Fruit fly (Drosophila melanogaster) whole organism, embryonic: Measurements from ENCODE around the gene CG15356.
A peak's percentile ranks its signal among the peaks of the same experiment; 100 is the strongest.

Experiments
- Ada2b ChIP-seq: fragments of 200-800 bp; sonication (Bioruptor generic); IDR thresholded peaks from 2 replicates; pipeline ENCODE4 v1.3.6; 2022; ENCODE audit warnings: missing biosample characterization, missing genetic modification characterization
- Atf3 ChIP-seq: fragments of 200-800 bp; sonication (Bioruptor generic); optimal IDR thresholded peaks from 3 replicates; lab custom pipeline; 2016; ENCODE audit warnings: missing biosample characterization, missing genetic modification characterization
- CG11247 ChIP-seq: fragments of 200-800 bp; sonication (Bioruptor generic); IDR thresholded peaks from 2 replicates; pipeline ENCODE4 v1.3.6; 2022; ENCODE audit warnings: missing biosample characterization, missing genetic modification characterization
- CG12104 ChIP-seq: fragments of 200-800 bp; sonication (Bioruptor generic); optimal IDR thresholded peaks from 3 replicates; lab custom pipeline; 2016; ENCODE audit warnings: missing biosample characterization, missing genetic modification characterization
- CG13287 ChIP-seq: fragments of 200-800 bp; sonication (Bioruptor generic); IDR thresholded peaks from 2 replicates; pipeline ENCODE4 v1.3.6; 2022; ENCODE audit warnings: missing biosample characterization, missing genetic modification characterization; ENCODE audit not compliant: partially characterized antibody
- CG13775 ChIP-seq: fragments of 200-800 bp; sonication (Bioruptor generic); optimal IDR thresholded peaks from 3 replicates; lab custom pipeline; 2017; ENCODE audit warnings: missing biosample characterization, mild to moderate bottlenecking, missing genetic modification characterization
- CG15696 ChIP-seq: fragments of 200-800 bp; sonication (Bioruptor generic); optimal IDR thresholded peaks from 2 replicates; lab custom pipeline; 2019; ENCODE audit warnings: missing biosample characterization, mild to moderate bottlenecking, missing genetic modification characterization, moderate library complexity
- CG16779 ChIP-seq: fragments of 200-800 bp; sonication (Bioruptor generic); IDR thresholded peaks from 2 replicates; pipeline ENCODE4 v1.3.6; 2022; ENCODE audit warnings: missing biosample characterization, missing genetic modification characterization
- CG17829 ChIP-seq: fragments of 200-800 bp; optimal IDR thresholded peaks from 2 replicates; lab custom pipeline; 2019; ENCODE audit warnings: missing biosample characterization, mild to moderate bottlenecking, missing genetic modification characterization, moderate library complexity
- CG31388 ChIP-seq: fragments of 200-800 bp; sonication (Bioruptor generic); optimal IDR thresholded peaks from 2 replicates; lab custom pipeline; 2016; ENCODE audit warnings: missing biosample characterization, missing genetic modification characterization
- CG32772 ChIP-seq: fragments of 200-800 bp; sonication (Bioruptor generic); IDR thresholded peaks from 2 replicates; pipeline ENCODE4 v1.3.6; 2022; ENCODE audit warnings: missing biosample characterization, missing genetic modification characterization
- CG3281 ChIP-seq: fragments of 200-800 bp; sonication (Bioruptor generic); optimal IDR thresholded peaks from 3 replicates; lab custom pipeline; 2017; ENCODE audit warnings: missing biosample characterization, mild to moderate bottlenecking, missing genetic modification characterization
- CG33213 ChIP-seq: fragments of 200-800 bp; sonication (Bioruptor generic); optimal IDR thresholded peaks from 3 replicates; lab custom pipeline; 2016; ENCODE audit warnings: missing biosample characterization, missing genetic modification characterization
- CG33557 ChIP-seq: fragments of 200-800 bp; sonication (Bioruptor generic); optimal IDR thresholded peaks from 2 replicates; lab custom pipeline; 2019; ENCODE audit warnings: missing biosample characterization, mild to moderate bottlenecking, missing genetic modification characterization, moderate library complexity
- CG3847 ChIP-seq: fragments of 200-800 bp; sonication (Bioruptor generic); IDR thresholded peaks from 2 replicates; pipeline ENCODE4 v1.3.6; 2022; ENCODE audit warnings: missing biosample characterization, missing genetic modification characterization
- CG4282 ChIP-seq: fragments of 200-800 bp; sonication (Bioruptor generic); optimal IDR thresholded peaks from 2 replicates; lab custom pipeline; 2016; ENCODE audit warnings: missing biosample characterization, missing genetic modification characterization
- CG4360 ChIP-seq: fragments of 200-800 bp; sonication (Bioruptor generic); IDR thresholded peaks from 2 replicates; pipeline ENCODE4 v1.3.6; 2022; ENCODE audit warnings: missing biosample characterization, missing genetic modification characterization
- CG6689 ChIP-seq: fragments of 200-800 bp; sonication (Bioruptor generic); IDR thresholded peaks from 2 replicates; pipeline ENCODE4 v1.3.6; 2022; ENCODE audit warnings: missing biosample characterization, missing genetic modification characterization
- CG7372 ChIP-seq: fragments of 200-800 bp; sonication (Bioruptor generic); IDR thresholded peaks from 2 replicates; pipeline ENCODE4 v1.3.6; 2022; ENCODE audit warnings: missing biosample characterization, missing genetic modification characterization
- CG8478 ChIP-seq: fragments of >200 bp; optimal IDR thresholded peaks from 2 replicates; lab custom pipeline; 2018
- CoRest ChIP-seq: fragments of 200-800 bp; sonication (Bioruptor generic); optimal IDR thresholded peaks from 3 replicates; lab custom pipeline; 2018; ENCODE audit warnings: missing biosample characterization, mild to moderate bottlenecking, missing genetic modification characterization, moderate library complexity
- HLH3B ChIP-seq: fragments of 200-800 bp; sonication (Bioruptor generic); IDR thresholded peaks from 2 replicates; pipeline ENCODE4 v1.3.6; 2022; ENCODE audit warnings: missing biosample characterization, missing genetic modification characterization
- HLHmδ ChIP-seq: fragments of 200-800 bp; sonication (Bioruptor generic); optimal IDR thresholded peaks from 2 replicates; lab custom pipeline; 2018; ENCODE audit warnings: missing biosample characterization, mild to moderate bottlenecking, missing genetic modification characterization, moderate library complexity
- MBD-R2 ChIP-seq: fragments of 200-800 bp; sonication (Bioruptor generic); IDR thresholded peaks from 2 replicates; pipeline ENCODE4 v1.3.6; 2022; ENCODE audit warnings: missing biosample characterization, missing genetic modification characterization
- NC2α ChIP-seq: fragments of 200-800 bp; sonication (Bioruptor generic); optimal IDR thresholded peaks from 2 replicates; lab custom pipeline; 2016; ENCODE audit warnings: missing biosample characterization, missing genetic modification characterization
- Nf-YA ChIP-seq: fragments of 200-800 bp; sonication (Bioruptor generic); IDR thresholded peaks from 2 replicates; pipeline ENCODE4 v1.3.6; 2022; ENCODE audit warnings: missing biosample characterization, missing genetic modification characterization
- Opbp ChIP-seq: fragments of 200-800 bp; sonication (Bioruptor generic); IDR thresholded peaks from 3 replicates; pipeline ENCODE4 v1.3.6; 2022; ENCODE audit warnings: missing biosample characterization, missing genetic modification characterization; ENCODE audit not compliant: partially characterized antibody
- Optix ChIP-seq: fragments of 200-800 bp; sonication (Bioruptor generic); IDR thresholded peaks from 3 replicates; pipeline ENCODE4 v1.3.6; 2022; ENCODE audit warnings: missing biosample characterization, missing genetic modification characterization
- Pdp1 ChIP-seq, 2 experiments: fragments of 200-800 bp; sonication (Bioruptor generic); optimal IDR thresholded peaks; 3 replicates each; lab custom pipeline; 2016; ENCODE audit warnings: missing biosample characterization in 2 of 2, missing genetic modification characterization in 2 of 2, mild to moderate bottlenecking in 1 of 2, moderate library complexity in 1 of 2
- Trl ChIP-seq, 3 experiments: fragments of >200 bp in 2 of 3; fragments of 200-800 bp in 1 of 3; sonication (Bioruptor generic) in 1 of 3; optimal IDR thresholded peaks; 2 replicates in 1 of 3; 3 replicates in 2 of 3; lab custom pipeline; 2016 to 2017; ENCODE audit warnings: missing biosample characterization in 1 of 3, missing genetic modification characterization in 1 of 3
- bbx ChIP-seq: fragments of 200-800 bp; sonication (Bioruptor generic); IDR thresholded peaks from 2 replicates; pipeline ENCODE4 v1.3.6; 2022; ENCODE audit warnings: missing biosample characterization, missing genetic modification characterization; ENCODE audit not compliant: partially characterized antibody
- bigmax ChIP-seq: fragments of 200-800 bp; sonication (Bioruptor generic); optimal IDR thresholded peaks from 2 replicates; lab custom pipeline; 2018; ENCODE audit warnings: missing biosample characterization, mild to moderate bottlenecking, missing genetic modification characterization
- br ChIP-seq: fragments of >200 bp; optimal IDR thresholded peaks from 2 replicates; lab custom pipeline; 2017
- cad ChIP-seq: fragments of >200 bp; optimal IDR thresholded peaks from 2 replicates; lab custom pipeline; 2017; ENCODE audit warnings: missing biosample characterization, missing genetic modification characterization
- cg ChIP-seq: fragments of 200-800 bp; sonication (Bioruptor generic); optimal IDR thresholded peaks from 3 replicates; lab custom pipeline; 2019; ENCODE audit warnings: missing biosample characterization, mild to moderate bottlenecking, missing genetic modification characterization, moderate library complexity
- fu2 ChIP-seq: fragments of 200-800 bp; sonication (Bioruptor generic); optimal IDR thresholded peaks from 2 replicates; lab custom pipeline; 2016; ENCODE audit warnings: missing biosample characterization, missing genetic modification characterization
- gcm ChIP-seq: fragments of 200-800 bp; sonication (Bioruptor generic); optimal IDR thresholded peaks from 2 replicates; lab custom pipeline; 2019; ENCODE audit warnings: missing biosample characterization, mild to moderate bottlenecking, missing genetic modification characterization, moderate library complexity
- gsb-n ChIP-seq: fragments of 200-800 bp; sonication (Bioruptor generic); optimal IDR thresholded peaks from 3 replicates; lab custom pipeline; 2018; ENCODE audit warnings: missing biosample characterization, mild to moderate bottlenecking, missing genetic modification characterization
- jigr1 ChIP-seq: fragments of 200-800 bp; sonication (Bioruptor generic); IDR thresholded peaks from 3 replicates; pipeline ENCODE4 v1.3.6; 2022; ENCODE audit warnings: missing biosample characterization, missing genetic modification characterization
- jumu ChIP-seq: fragments of 200-800 bp; sonication (Bioruptor generic); optimal IDR thresholded peaks from 3 replicates; lab custom pipeline; 2016; ENCODE audit warnings: missing biosample characterization, missing genetic modification characterization
- nmo ChIP-seq: fragments of 200-800 bp; sonication (Bioruptor generic); optimal IDR thresholded peaks from 2 replicates; lab custom pipeline; 2018; ENCODE audit warnings: missing biosample characterization, mild to moderate bottlenecking, missing genetic modification characterization, moderate library complexity
- onecut ChIP-seq: fragments of 200-800 bp; sonication (Bioruptor generic); IDR thresholded peaks from 2 replicates; pipeline ENCODE4 v1.3.6; 2022; ENCODE audit warnings: missing biosample characterization, missing genetic modification characterization
- pfk ChIP-seq: fragments of 200-800 bp; sonication (Bioruptor generic); optimal IDR thresholded peaks from 2 replicates; lab custom pipeline; 2018; ENCODE audit warnings: missing biosample characterization, mild to moderate bottlenecking, missing genetic modification characterization, moderate library complexity
- phol ChIP-seq: fragments of 200-800 bp; sonication (Bioruptor generic); optimal IDR thresholded peaks from 3 replicates; lab custom pipeline; 2018; ENCODE audit warnings: missing biosample characterization, mild to moderate bottlenecking, missing genetic modification characterization, moderate library complexity
- salm ChIP-seq: fragments of 200-800 bp; sonication (Bioruptor generic); optimal IDR thresholded peaks from 2 replicates; lab custom pipeline; 2018; ENCODE audit warnings: missing biosample characterization, mild to moderate bottlenecking, missing genetic modification characterization
- sr ChIP-seq: fragments of 200-800 bp; sonication (Bioruptor generic); IDR thresholded peaks from 3 replicates; pipeline ENCODE4 v1.3.6; 2022; ENCODE audit warnings: missing biosample characterization, missing genetic modification characterization
- sug ChIP-seq: fragments of 200-800 bp; optimal IDR thresholded peaks from 2 replicates; lab custom pipeline; 2019; ENCODE audit warnings: missing biosample characterization, mild to moderate bottlenecking, missing genetic modification characterization, moderate library complexity
- tll ChIP-seq, 2 experiments: fragments of 200-800 bp in 1 of 2; fragments of >200 bp in 1 of 2; sonication (Bioruptor generic) in 1 of 2; optimal IDR thresholded peaks; 2 replicates each; lab custom pipeline; 2017 to 2019; ENCODE audit warnings: missing biosample characterization in 2 of 2, missing genetic modification characterization in 2 of 2, mild to moderate bottlenecking in 1 of 2, moderate library complexity in 1 of 2
- usp ChIP-seq: fragments of >200 bp; optimal IDR thresholded peaks from 2 replicates; lab custom pipeline; 2017; ENCODE audit warnings: missing biosample characterization, missing genetic modification characterization
- vnd ChIP-seq: fragments of 200-800 bp; sonication (Bioruptor generic); IDR thresholded peaks from 3 replicates; pipeline ENCODE4 v1.3.6; 2022; ENCODE audit warnings: missing biosample characterization, missing genetic modification characterization; ENCODE audit not compliant: partially characterized antibody
- vvl ChIP-seq: fragments of 200-800 bp; sonication (Bioruptor generic); IDR thresholded peaks from 2 replicates; pipeline ENCODE4 v1.3.6; 2022; ENCODE audit warnings: missing biosample characterization, missing genetic modification characterization

The CG15356 gene

dm6 chr2L:1972450-1973119 lies 8.0 kb downstream of the CG15356 start (continued):
- TF ChIP-seq CG31388 (no peak), cg (GFP tag; lab: Kevin White, UChicago) (peak; percentile 97), Optix (GFP tag; lab: Robert Waterston, UW) (no peak), fu2 (no peak), Nf-YA (GFP tag; lab: Robert Waterston, UW) (peak; percentile 82), bbx (GFP tag; lab: Robert Waterston, UW) (no peak), CG11247 (GFP tag; lab: Robert Waterston, UW) (no peak), jigr1 (no peak), salm (no peak), sug (tag; lab: Kevin White, UChicago) (no peak), Ada2b (GFP tag; lab: Robert Waterston, UW) (no peak), br (lab: Kevin White, UChicago) (no peak), CG32772 (GFP tag; lab: Robert Waterston, UW) (no peak), usp (GFP tag; lab: Kevin White, UChicago) (no peak), Atf3 (GFP tag; lab: Kevin White, UChicago) (no peak), pfk (GFP tag; lab: Kevin White, UChicago) (no peak), HLH3B (0 out of 2 replicates have a peak, but pooled peaks have one; percentile 11), CG4282 (GFP tag; lab: Kevin White, UChicago) (no peak), CG6689 (GFP tag; lab: Robert Waterston, UW) (no peak), HLHmδ (peak; percentile 1), NC2α (GFP tag; lab: Kevin White, UChicago) (no peak), cad (GFP tag; lab: Kevin White, UChicago) (no peak), CG33213 (no peak), CG16779 (GFP tag; lab: Robert Waterston, UW) (no peak), CG15696 (peak; percentile 22), CG12104 (GFP tag; lab: Kevin White, UChicago) (no peak), MBD-R2 (peak; percentile 18; the same call in 1 of the 2 replicates), CG33557 (GFP tag; lab: Kevin White, UChicago) (no peak), vnd (no peak), CG13287 (GFP tag; lab: Robert Waterston, UW) (peak; percentile 38; the same call in 1 of the 2 replicates), CG13775 (no peak)

- TF ChIP-seq vvl (GFP tag; lab: Robert Waterston, UW) (peak; percentile 49; the same call in 1 of the 2 replicates), CoRest (peak; percentile 63), tll (GFP tag; optimal IDR thresholded peaks at IDR 0.05; lab: Kevin White, UChicago) (peak in 1 of 2 experiments; percentile 97), onecut (peak; percentile 42), CG17829 (tag; lab: Kevin White, UChicago) (peak; percentile 16), phol (peak; percentile 61), gsb-n (tag; lab: Kevin White, UChicago) (peak; percentile 76), CG3847 (GFP tag; lab: Robert Waterston, UW) (0 out of 2 replicates have a peak, but pooled peaks have one; percentile 14), jumu (GFP tag; lab: Kevin White, UChicago) (no peak), Trl (optimal IDR thresholded peaks at IDR 0.05; lab: Kevin White, UChicago) (peak; percentile 27 to 76), Trl (GFP tag; optimal IDR thresholded peaks at IDR 0.05; lab: Kevin White, UChicago) (peak; percentile 57), sr (GFP tag; lab: Robert Waterston, UW) (peak; percentile 60; the same call in 2 of the 3 replicates), Pdp1 (GFP tag; optimal IDR thresholded peaks at IDR 0.05; lab: Kevin White, UChicago) (no peak), CG7372 (GFP tag; lab: Robert Waterston, UW) (no peak), bigmax (GFP tag; lab: Kevin White, UChicago) (peak; percentile 84), Opbp (GFP tag; lab: Robert Waterston, UW) (0 out of 3 replicates have a peak, but pooled peaks have one; percentile 38), nmo (GFP tag; lab: Kevin White, UChicago) (peak; percentile 44), CG4360 (GFP tag; lab: Robert Waterston, UW) (peak; percentile 98), CG8478 (lab: Kevin White, UChicago) (peak; percentile 63), gcm (GFP tag; lab: Kevin White, UChicago) (peak; percentile 43), CG3281 (GFP tag; lab: Kevin White, UChicago) (no peak)
Measured at dm6 chr2L:1970312-1970929, 10.1 kb downstream of the CG15356 start, which contains the start of gene erm. erm (minus strand) TSS chr2L:1970362.
